Worm (Caenorhabditis elegans) whole organism, L1 larva: ENCODE data around the gene gnrr-5.

Experiments
- egl-13 ChIP-seq: sonication (generic microtip); optimal IDR thresholded peaks from 2 replicates; lab custom pipeline; 2016; ENCODE audit warnings: missing genotype, missing genetic modification reagents, missing genetic modification characterization, missing compliant biosample characterization
- elt-3 ChIP-seq, 6 experiments: fragments of 150-350 bp in 1 of 6; sonication (generic microtip); optimal IDR thresholded peaks; 2 replicates each; lab custom pipeline; 2017 to 2018; ENCODE audit warnings: missing biosample characterization in 6 of 6, missing genetic modification characterization in 6 of 6, inconsistent platforms in 1 of 6
- fkh-10 ChIP-seq: sonication (generic microtip); optimal IDR thresholded peaks from 2 replicates; lab custom pipeline; 2017; ENCODE audit warnings: missing biosample characterization, missing genetic modification reagents, missing genetic modification characterization
- lin-39 ChIP-seq: fragments of 150-350 bp; optimal IDR thresholded peaks from 2 replicates; lab custom pipeline; 2014; ENCODE audit warnings: missing biosample characterization, missing genetic modification reagents, missing genetic modification characterization
- lir-3 ChIP-seq: sonication (generic microtip); optimal IDR thresholded peaks from 2 replicates; lab custom pipeline; 2016; ENCODE audit warnings: mild to moderate bottlenecking, missing genetic modification characterization, moderate library complexity, missing compliant biosample characterization; ENCODE audit not compliant: poor library complexity
- rnt-1 ChIP-seq: sonication (generic microtip); optimal IDR thresholded peaks from 2 replicates; lab custom pipeline; 2016; ENCODE audit warnings: mild to moderate bottlenecking, missing genetic modification characterization, moderate library complexity, missing compliant biosample characterization
- skn-1 ChIP-seq: fragments of 150-350 bp; optimal IDR thresholded peaks from 2 replicates; lab custom pipeline; 2014; ENCODE audit warnings: missing biosample characterization, missing genetic modification characterization
- snpc-4 ChIP-seq: fragments of 150-350 bp; optimal IDR thresholded peaks from 2 replicates; lab custom pipeline; 2014; ENCODE audit warnings: missing biosample characterization, missing genetic modification characterization
- zag-1 ChIP-seq: fragments of 150-350 bp; optimal IDR thresholded peaks from 2 replicates; lab custom pipeline; 2014; ENCODE audit warnings: missing biosample characterization, missing genetic modification characterization

DNA sequence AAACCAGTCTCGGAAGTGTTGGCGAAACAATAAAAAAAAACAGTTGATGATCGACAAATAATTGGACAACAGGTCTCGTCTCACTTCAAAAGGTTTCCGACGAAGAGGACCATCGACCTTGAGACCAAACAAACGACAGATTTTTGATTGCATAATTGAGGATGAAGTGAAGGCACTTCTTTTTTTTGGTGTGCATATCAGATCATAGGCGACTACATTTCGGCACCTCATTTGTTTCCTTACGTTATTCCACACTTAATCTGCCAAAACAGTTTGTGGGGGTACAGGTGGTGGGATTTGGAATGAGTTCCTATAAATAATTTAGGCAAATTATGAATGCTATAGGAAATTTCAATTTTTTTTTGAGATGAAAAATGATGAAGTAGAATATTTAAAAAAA, 32.1 kb upstream of the gnrr-5 start:
- TF ChIP-seq elt-3 (tag; optimal IDR thresholded peaks at IDR 0.05; lab: Kevin White, UChicago): no peak
- no peak for TF ChIP-seq lir-3 (tag; lab: Kevin White, UChicago)
- TF ChIP-seq egl-13 (tag; lab: Kevin White, UChicago): no peak
- no peak for TF ChIP-seq zag-1
- TF ChIP-seq fkh-10 (GFP tag; lab: Kevin White, UChicago): no peak
- no peak for TF ChIP-seq snpc-4 (tag; lab: Kevin White, UChicago)
- no peak for TF ChIP-seq rnt-1
- TF ChIP-seq skn-1 (tag; lab: Kevin White, UChicago): no peak
- no peak for TF ChIP-seq lin-39
